Fruit fly (Drosophila melanogaster): ENCODE measurements around the gene HLH3B.

HLH3B gene

DNA sequence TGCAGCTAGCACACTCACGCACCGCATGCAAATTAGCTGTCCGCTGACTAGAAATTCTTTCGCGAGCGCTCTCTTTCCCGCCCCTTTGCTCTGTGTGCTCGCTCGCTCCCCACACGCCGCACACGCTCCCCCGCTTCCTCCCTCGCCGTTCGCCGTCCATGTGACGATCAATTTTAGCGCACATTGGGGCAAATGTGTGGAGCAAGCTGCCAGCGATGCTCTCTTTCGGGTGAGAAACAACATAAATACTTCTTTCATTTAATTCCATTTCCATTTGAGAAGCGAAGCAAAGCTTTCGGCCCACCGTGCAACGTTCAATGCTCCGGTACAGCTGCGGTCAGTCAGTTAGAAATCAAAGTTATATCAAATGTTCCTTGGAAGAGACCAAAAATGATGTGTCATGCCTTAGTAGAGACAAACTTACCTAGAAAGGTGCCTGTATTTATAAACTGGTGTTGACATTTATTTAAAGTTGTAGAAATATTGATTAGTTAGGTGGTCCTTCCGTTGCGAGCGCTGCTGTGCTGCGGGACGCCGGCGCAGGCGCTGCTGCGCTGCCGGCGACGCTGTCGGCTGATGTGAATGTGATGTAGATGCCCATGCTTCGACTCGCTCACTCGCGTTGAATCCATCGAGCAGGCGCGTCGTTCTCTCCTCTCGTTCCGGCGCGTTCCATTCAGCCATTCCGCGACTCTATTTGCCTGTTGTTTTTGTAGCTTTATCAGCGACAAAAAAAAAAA, 35.3 kb downstream of the HLH3B start (continued):
- TF ChIP-seq CG11398 (GFP tag; optimal IDR thresholded peaks at IDR 0.05) (peak; percentile 95), sd (tag; optimal IDR thresholded peaks at IDR 0.05) (peak; percentile 90), CG9876 (GFP tag; optimal IDR thresholded peaks at IDR 0.05) (peak; percentile 90), gfzf (GFP tag; optimal IDR thresholded peaks at IDR 0.05) (peak; percentile 11), Scr (GFP tag; IDR thresholded peaks at IDR 0.05; ENCODE audit: partially characterized antibody) (peak; percentile 47; the same call in 1 of the 2 replicates), luna (GFP tag; optimal IDR thresholded peaks at IDR 0.05) (peak; percentile 90), btn (GFP tag; optimal IDR thresholded peaks at IDR 0.05) (peak; percentile 95), CG10565 (GFP tag; optimal IDR thresholded peaks at IDR 0.05) (peak; percentile 73), pros (GFP tag; optimal IDR thresholded peaks at IDR 0.05) (peak; percentile 65), corto (GFP tag; optimal IDR thresholded peaks at IDR 0.05) (peak; percentile 92), disco-r (GFP tag; optimal IDR thresholded peaks at IDR 0.05) (peak; percentile 95), hb (GFP tag; IDR thresholded peaks at IDR 0.05; ENCODE audit: partially characterized antibody) (peak; percentile 60; the same call in 1 of the 3 replicates), eyg (GFP tag; optimal IDR thresholded peaks at IDR 0.05) (peak; percentile 93), CG6175 (GFP tag; IDR thresholded peaks at IDR 0.05) (peak; percentile 87), CG3065 (GFP tag; optimal IDR thresholded peaks at IDR 0.05) (peak; percentile 73), Nf-YC (tag; optimal IDR thresholded peaks at IDR 0.05) (peak; percentile 88), lab (GFP tag; optimal IDR thresholded peaks at IDR 0.05) (peak; percentile 99), stc (GFP tag; IDR thresholded peaks at IDR 0.05) (peak; percentile 96), Dek (tag; optimal IDR thresholded peaks at IDR 0.05) (peak; percentile 96), Myb (GFP tag; optimal IDR thresholded peaks at IDR 0.05) (peak; percentile 90), trem (tag; optimal IDR thresholded peaks at IDR 0.05) (peak; percentile 90), CG2116 (GFP tag; optimal IDR thresholded peaks at IDR 0.05) (peak; percentile 82), CG10321 (GFP tag; IDR thresholded peaks at IDR 0.05) (peak; percentile 75; the same call in 1 of the 2 replicates), repo (GFP tag; optimal IDR thresholded peaks at IDR 0.05) (peak; percentile 95), CG43689 (GFP tag; IDR thresholded peaks at IDR 0.05) (peak; percentile 89), CG12155 (GFP tag; optimal IDR thresholded peaks at IDR 0.05) (peak; percentile 95), CG10209 (GFP tag; optimal IDR thresholded peaks at IDR 0.05) (peak; percentile 97), hth (optimal IDR thresholded peaks at IDR 0.05) (no peak), NC2α (GFP tag; optimal IDR thresholded peaks at IDR 0.05) (peak; percentile 95), Antp (GFP tag; optimal IDR thresholded peaks at IDR 0.05) (peak; percentile 96), shn (GFP tag; optimal IDR thresholded peaks at IDR 0.05) (peak; percentile 97), Fer1 (GFP tag; optimal IDR thresholded peaks at IDR 0.05) (peak; percentile 98), CHES-1-like (GFP tag; optimal IDR thresholded peaks at IDR 0.05) (peak; percentile 97), Hmx (GFP tag; optimal IDR thresholded peaks at IDR 0.05) (peak; percentile 86), stwl (tag; optimal IDR thresholded peaks at IDR 0.05) (no peak), Dad (GFP tag; optimal IDR thresholded peaks at IDR 0.05) (peak; percentile 96), ab (GFP tag; optimal IDR thresholded peaks at IDR 0.05) (peak; percentile 95), Poxn (GFP tag; IDR thresholded peaks at IDR 0.05) (peak; percentile 88), CG4328 (GFP tag; optimal IDR thresholded peaks at IDR 0.05) (peak; percentile 91), HHEX (GFP tag; optimal IDR thresholded peaks at IDR 0.05) (peak; percentile 98), YL-1 (GFP tag; optimal IDR thresholded peaks at IDR 0.05) (peak; percentile 91), CG4617 (GFP tag; optimal IDR thresholded peaks at IDR 0.05; ENCODE audit: borderline replicate concordance) (peak; percentile 88), fd102C (GFP tag; optimal IDR thresholded peaks at IDR 0.05) (peak; percentile 73), CG3163 (GFP tag; optimal IDR thresholded peaks at IDR 0.05) (peak; percentile 86), CoRest (tag; optimal IDR thresholded peaks at IDR 0.05) (peak; percentile 98), CG12236 (GFP tag; optimal IDR thresholded peaks at IDR 0.05) (peak; percentile 94), tgo (GFP tag; IDR thresholded peaks at IDR 0.05) (peak; percentile 96), CG32767 (GFP tag; IDR thresholded peaks at IDR 0.05) (peak; percentile 97), B-H2 (GFP tag; optimal IDR thresholded peaks at IDR 0.05) (peak; percentile 90)
